Worm (Caenorhabditis elegans): ENCODE data around the gene R04D3.3.

DNA sequence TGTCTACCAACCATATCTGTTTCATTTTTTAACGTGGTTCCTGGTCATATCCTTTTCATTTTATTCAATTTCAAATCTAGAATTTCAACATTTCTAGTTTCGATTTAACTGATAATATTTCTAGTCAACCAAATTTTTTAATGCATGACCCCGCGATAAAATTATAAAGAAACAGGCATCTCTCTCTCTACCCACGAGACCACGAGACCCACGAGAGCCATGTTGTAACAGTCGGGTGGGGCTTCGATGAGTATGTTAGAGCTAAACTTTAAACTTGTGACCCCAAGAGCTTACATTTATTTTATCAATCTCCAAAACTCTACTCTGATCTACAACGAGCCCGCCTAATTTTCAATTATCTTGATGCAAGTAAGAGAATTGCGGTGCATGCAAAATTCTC lies 27.9 kb upstream of the R04D3.3 start:
- TF ChIP-seq B0310.2 (tag; optimal IDR thresholded peaks at IDR 0.05) (no peak), tra-4 (tag; optimal IDR thresholded peaks at IDR 0.05) (no peak), scrt-1 (GFP tag; IDR thresholded peaks at IDR 0.05) (no peak)
